Worm (Caenorhabditis elegans) whole organism, young adult: ENCODE results near the gene C34E11.4.

ENCODE experiments used
- let-607 ChIP-seq, 2 experiments: fragments of 200-800 bp in 1 of 2; sonication (Bioruptor generic) in 1 of 2; sonication (generic microtip) in 1 of 2; optimal IDR thresholded peaks; 2 replicates each; lab custom pipeline; 2016 to 2018; ENCODE audit warnings: mild to moderate bottlenecking in 2 of 2, missing compliant biosample characterization in 2 of 2, missing genetic modification characterization in 2 of 2, moderate library complexity in 2 of 2, missing genotype in 1 of 2
- nfya-1 ChIP-seq: sonication (generic microtip); optimal IDR thresholded peaks from 2 replicates; lab custom pipeline; 2017; ENCODE audit warnings: antibody characterized with exemption, missing compliant biosample characterization, missing genetic modification characterization, borderline replicate concordance; ENCODE audit not compliant: insufficient read depth

DNA sequence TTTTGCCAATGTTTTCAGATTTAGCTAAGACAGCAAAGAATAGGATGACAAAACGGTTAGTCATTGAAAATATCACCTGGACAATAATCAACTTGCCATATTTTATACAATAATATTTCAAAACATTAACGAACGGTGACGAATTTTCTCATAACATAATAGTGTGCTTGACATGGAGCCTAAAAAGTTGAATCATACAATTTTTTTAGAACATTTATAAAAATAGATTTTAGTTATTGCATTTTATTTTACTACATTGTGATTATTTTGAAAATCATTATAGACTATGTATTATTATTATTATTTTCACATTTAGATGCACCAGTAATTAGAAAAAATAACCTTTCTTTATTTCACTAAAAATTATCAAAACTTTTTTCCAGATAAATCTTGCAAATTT is 44.6 kb downstream of the C34E11.4 start, which contains the start of gene F54F7.9:
- no peak for TF ChIP-seq let-607 (tag; optimal IDR thresholded peaks at IDR 0.05; lab: Kevin White, UChicago)
- TF ChIP-seq nfya-1 (tag; lab: Kevin White, UChicago): no peak
